Worm (Caenorhabditis elegans) whole organism, L4/young adult: Measurements from ENCODE around the gene F43E2.1.

Experiments used
- W03F9.2 ChIP-seq: fragments of 150-350 bp; optimal IDR thresholded peaks from 2 replicates; lab custom pipeline; 2014; ENCODE audit warnings: missing biosample characterization, missing genetic modification characterization
- dao-5 ChIP-seq: sonication (generic microtip); optimal IDR thresholded peaks from 2 replicates; lab custom pipeline; 2016; ENCODE audit warnings: missing genotype, missing genetic modification characterization, moderate library complexity, missing compliant biosample characterization
- him-1 ChIP-seq: sonication (generic microtip); optimal IDR thresholded peaks from 2 replicates; lab custom pipeline; 2016; ENCODE audit warnings: missing genotype, missing genetic modification reagents, missing genetic modification characterization, missing compliant biosample characterization

F43E2.1 gene

DNA sequence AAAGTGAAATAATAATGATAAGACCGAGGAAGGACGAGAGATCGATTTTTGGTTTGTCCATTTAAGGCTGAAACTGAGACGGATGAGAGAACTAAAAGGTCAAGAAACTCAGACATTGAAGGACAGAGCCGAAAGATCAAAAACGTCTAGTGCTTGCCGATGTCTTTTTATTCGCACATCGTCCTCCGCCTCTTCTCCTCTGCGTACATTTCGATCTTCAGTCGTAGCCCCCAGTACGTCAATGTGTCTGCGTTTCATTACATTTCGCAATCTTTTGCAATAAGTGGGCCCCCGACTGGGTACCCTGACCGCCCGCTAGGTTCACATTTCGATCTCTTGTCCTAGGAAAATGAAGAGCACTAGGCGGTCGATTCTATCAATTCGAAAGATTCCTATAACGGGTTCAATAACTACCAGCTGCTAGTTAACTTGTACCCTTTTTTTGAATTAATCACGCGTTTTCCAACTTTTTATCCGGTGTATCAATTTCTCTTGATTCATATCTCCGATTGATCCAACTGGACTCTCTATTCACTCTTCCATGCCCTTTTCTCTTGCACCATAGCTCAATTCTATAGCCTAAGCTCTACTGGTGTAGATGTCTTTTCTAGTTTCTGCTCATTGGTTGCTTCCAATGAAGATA, 17.1 kb downstream of the F43E2.1 start:
- TF ChIP-seq W03F9.2 (tag; lab: Kevin White, UChicago) (no peak), dao-5 (tag; lab: Kevin White, UChicago) (no peak), him-1 (tag; lab: Kevin White, UChicago) (no peak)

ce11 chrII:7393393-7393792, 18.3 kb downstream of the F43E2.1 start:
- no peak for TF ChIP-seq W03F9.2 (tag; lab: Kevin White, UChicago)
- no peak for TF ChIP-seq dao-5 (tag; lab: Kevin White, UChicago)
- no peak for TF ChIP-seq him-1 (tag; lab: Kevin White, UChicago)

DNA sequence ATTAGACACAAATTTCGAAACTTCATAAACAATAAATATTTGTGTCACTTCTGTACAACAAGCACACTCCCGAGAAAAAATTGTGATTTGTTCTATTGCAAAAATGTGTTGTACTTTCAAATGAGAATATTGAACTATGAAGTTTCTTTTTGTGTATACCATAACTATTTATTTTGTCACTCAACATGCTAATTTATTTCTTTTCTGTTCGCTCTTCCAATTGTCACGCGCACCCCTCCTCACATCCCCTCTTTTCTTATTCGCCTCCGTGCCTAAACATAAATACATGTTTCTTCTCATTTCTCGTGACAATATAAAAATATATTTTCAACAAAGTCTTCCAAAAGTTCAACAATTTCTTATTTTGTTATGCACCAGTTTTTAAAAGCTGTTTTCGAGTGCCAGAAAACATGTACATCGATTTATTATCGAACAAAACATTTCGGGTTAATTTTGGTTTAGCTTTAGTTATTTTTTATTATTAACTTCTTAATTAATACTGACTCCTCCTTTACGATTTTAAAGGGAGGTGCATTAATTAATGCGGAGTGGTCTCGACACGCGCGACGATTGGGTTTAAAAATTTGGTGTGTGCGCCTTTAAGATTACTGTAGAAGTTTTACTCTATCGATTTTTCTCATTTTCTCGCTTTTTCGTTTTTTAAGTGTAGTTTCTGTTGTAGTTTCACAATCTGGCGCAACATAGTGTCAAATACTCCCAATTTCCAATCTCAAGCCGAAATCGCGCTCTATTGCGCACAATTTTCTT, 19.0 kb downstream of the F43E2.1 start:
- TF ChIP-seq dao-5 (tag; lab: Kevin White, UChicago): no peak
- TF ChIP-seq him-1 (tag; lab: Kevin White, UChicago): no peak
- TF ChIP-seq W03F9.2 (tag; lab: Kevin White, UChicago): peak; percentile 10

DNA sequence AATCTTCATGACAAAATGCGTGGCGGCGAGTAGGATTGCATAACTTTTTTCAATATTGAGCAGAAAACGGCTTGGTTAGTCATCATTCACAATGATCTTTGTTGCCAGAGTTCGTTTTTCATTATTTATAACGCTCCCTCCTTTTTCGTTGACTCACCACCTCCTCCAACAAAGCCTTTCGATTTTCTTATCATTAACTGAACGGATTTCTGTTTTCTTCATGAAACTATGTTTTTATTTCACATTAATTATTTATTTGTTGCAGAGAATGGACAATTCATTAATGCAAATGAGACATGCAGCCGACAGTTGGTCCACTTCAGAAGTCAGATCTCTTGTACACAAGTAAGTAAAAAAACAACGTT, 19.6 kb downstream of the F43E2.1 start, which contains the start of gene bath-44:
bath-44 (plus strand) TSS at position 266 of the 365 bp plus-strand sequence.
- TF ChIP-seq him-1 (tag; lab: Kevin White, UChicago): no peak
- no peak for TF ChIP-seq W03F9.2 (tag; lab: Kevin White, UChicago)
- no peak for TF ChIP-seq dao-5 (tag; lab: Kevin White, UChicago)

ce11 chrII:7396081-7396480, 21.0 kb downstream of the F43E2.1 start:
- TF ChIP-seq him-1 (tag; lab: Kevin White, UChicago) (no peak), dao-5 (tag; lab: Kevin White, UChicago) (no peak), W03F9.2 (tag; lab: Kevin White, UChicago) (no peak)

DNA sequence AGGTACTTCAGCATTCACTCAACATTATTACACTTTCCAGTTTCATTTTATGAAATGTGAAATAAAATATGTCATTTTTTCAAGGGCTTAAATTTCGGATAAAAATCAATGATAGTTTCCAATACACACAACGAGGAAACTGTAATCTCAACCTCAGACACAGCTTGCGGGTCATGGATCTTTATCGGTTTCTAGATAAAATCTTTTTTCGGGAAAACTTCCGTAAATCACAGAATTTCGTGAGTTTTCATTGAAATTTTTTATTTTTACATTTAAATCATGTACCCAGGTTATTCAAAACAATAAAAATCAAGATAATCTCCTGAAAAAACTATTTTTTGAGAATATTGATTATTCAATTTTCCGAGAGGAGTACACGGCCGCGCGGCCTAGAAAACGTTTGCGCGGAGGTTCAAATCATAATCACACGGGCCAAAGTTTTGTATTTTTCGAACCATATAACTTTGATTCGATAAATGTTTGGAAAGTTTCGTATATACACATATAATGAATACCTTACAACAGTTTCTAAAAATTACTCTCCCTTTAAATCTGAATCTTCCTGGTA, 22.3 kb downstream of the F43E2.1 start:
- TF ChIP-seq dao-5 (tag; lab: Kevin White, UChicago) (no peak), him-1 (tag; lab: Kevin White, UChicago) (peak; percentile 9)

- TF ChIP-seq him-1 (tag; lab: Kevin White, UChicago) (no peak), W03F9.2 (tag; lab: Kevin White, UChicago) (no peak), dao-5 (tag; lab: Kevin White, UChicago) (no peak)
These were observed 23.6 kb downstream of the F43E2.1 start, which contains the start of gene C07D10.1 for ce11 chrII:7398712-7399111. C07D10.1 (plus strand) TSS chrII:7399012.

ce11 chrII:7402625-7403024, 27.5 kb downstream of the F43E2.1 start, which contains the start of gene nas-7:
nas-7 (minus strand) TSS chrII:7402725.
- no peak for TF ChIP-seq dao-5 (tag; lab: Kevin White, UChicago)
- no peak for TF ChIP-seq him-1 (tag; lab: Kevin White, UChicago)
- no peak for TF ChIP-seq W03F9.2 (tag; lab: Kevin White, UChicago)

ce11 chrII:7404001-7404400, 28.9 kb downstream of the F43E2.1 start:
- no peak for TF ChIP-seq him-1 (tag; lab: Kevin White, UChicago)

- no peak for TF ChIP-seq W03F9.2 (tag; lab: Kevin White, UChicago)
- no peak for TF ChIP-seq dao-5 (tag; lab: Kevin White, UChicago)
- TF ChIP-seq him-1 (tag; lab: Kevin White, UChicago): no peak
These were observed 30.2 kb downstream of the F43E2.1 start for ce11 chrII:7405262-7405661.

ce11 chrII:7406438-7406837, 31.4 kb downstream of the F43E2.1 start:
- TF ChIP-seq him-1 (tag; lab: Kevin White, UChicago): no peak
- no peak for TF ChIP-seq dao-5 (tag; lab: Kevin White, UChicago)
- no peak for TF ChIP-seq W03F9.2 (tag; lab: Kevin White, UChicago)

ce11 chrII:7408192-7408591, 33.1 kb downstream of the F43E2.1 start, which contains the start of gene srd-55:
srd-55 (plus strand) TSS chrII:7408492.
- no peak for TF ChIP-seq dao-5 (tag; lab: Kevin White, UChicago)
- TF ChIP-seq him-1 (tag; lab: Kevin White, UChicago): no peak

DNA sequence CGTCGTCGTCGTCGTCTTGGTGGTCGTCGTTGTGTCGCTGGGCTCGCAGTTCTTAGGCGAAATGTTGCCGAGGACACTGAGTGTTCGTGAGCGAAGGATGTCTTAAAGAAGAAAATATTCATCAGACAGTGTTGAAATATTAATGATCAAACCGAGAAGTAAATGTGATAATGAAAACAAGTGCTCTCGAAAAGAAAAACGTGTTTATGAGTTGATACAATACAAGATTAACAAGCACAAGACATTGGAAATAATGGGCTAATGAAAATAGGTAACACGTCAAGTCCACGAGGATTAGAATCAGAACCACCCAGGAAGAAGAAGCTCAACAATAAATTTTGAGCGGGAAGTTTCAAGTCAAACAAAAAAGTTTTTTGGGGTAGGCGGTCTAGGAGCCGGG, 36.9 kb downstream of the F43E2.1 start, which contains the start of gene K02A2.5:
K02A2.5 (minus strand) TSS at position 101 of the 400 bp plus-strand sequence.
- TF ChIP-seq dao-5 (tag; lab: Kevin White, UChicago) (no peak), W03F9.2 (tag; lab: Kevin White, UChicago) (no peak), him-1 (tag; lab: Kevin White, UChicago) (no peak)
